Fruit fly (Drosophila melanogaster) whole organism, adult: ENCODE results near the gene bigmax.

Experiments used
- CG11617 ChIP-seq: fragments of 200-800 bp; sonication (Bioruptor generic); optimal IDR thresholded peaks from 2 replicates; lab custom pipeline; 2017; ENCODE audit warnings: mild to moderate bottlenecking, missing biosample characterization, missing genetic modification reagents, missing genetic modification characterization
- CG12768 ChIP-seq: fragments of 200-800 bp; sonication (Bioruptor generic); optimal IDR thresholded peaks from 2 replicates; lab custom pipeline; 2017; ENCODE audit warnings: missing biosample characterization, missing genetic modification characterization, mild to moderate bottlenecking, moderate library complexity, missing genetic modification reagents
- CG14711 ChIP-seq: fragments of 200-800 bp; sonication (Bioruptor generic); optimal IDR thresholded peaks from 2 replicates; lab custom pipeline; 2018; ENCODE audit warnings: missing biosample characterization, mild to moderate bottlenecking, missing genetic modification characterization, moderate library complexity
- CG1620 ChIP-seq: fragments of 200-800 bp; sonication (Bioruptor generic); optimal IDR thresholded peaks from 2 replicates; lab custom pipeline; 2016; ENCODE audit warnings: missing biosample characterization, missing genetic modification characterization
- CG33017 ChIP-seq: fragments of 200-800 bp; sonication (Bioruptor generic); optimal IDR thresholded peaks from 2 replicates; lab custom pipeline; 2018; ENCODE audit warnings: missing biosample characterization, mild to moderate bottlenecking, missing genetic modification characterization, moderate library complexity
- CG5204 ChIP-seq: fragments of 200-800 bp; sonication (Bioruptor generic); optimal IDR thresholded peaks from 2 replicates; lab custom pipeline; 2016; ENCODE audit warnings: missing biosample characterization, missing genetic modification characterization
- CG7045 ChIP-seq: fragments of 200-800 bp; sonication (Bioruptor generic); optimal IDR thresholded peaks from 2 replicates; lab custom pipeline; 2017; ENCODE audit warnings: missing biosample characterization, mild to moderate bottlenecking, missing genetic modification characterization
- CG7101 ChIP-seq: fragments of 200-800 bp; sonication (Bioruptor generic); optimal IDR thresholded peaks from 2 replicates; lab custom pipeline; 2018; ENCODE audit warnings: missing biosample characterization, mild to moderate bottlenecking, missing genetic modification characterization, moderate library complexity
- Clk ChIP-seq: fragments of 200-800 bp; sonication (Bioruptor generic); optimal IDR thresholded peaks from 2 replicates; lab custom pipeline; 2017; ENCODE audit warnings: missing biosample characterization, missing genetic modification characterization
- Crg-1 ChIP-seq: fragments of 200-800 bp; sonication (Bioruptor generic); optimal IDR thresholded peaks from 2 replicates; lab custom pipeline; 2016; ENCODE audit warnings: missing biosample characterization, missing genetic modification characterization
- Hr96 ChIP-seq: fragments of 200-800 bp; sonication (Bioruptor generic); optimal IDR thresholded peaks from 2 replicates; lab custom pipeline; 2016; ENCODE audit warnings: missing biosample characterization, missing genetic modification characterization
- Mnt ChIP-seq: fragments of 200-800 bp; sonication (Bioruptor generic); optimal IDR thresholded peaks from 2 replicates; lab custom pipeline; 2016; ENCODE audit warnings: missing biosample characterization, mild to moderate bottlenecking, missing genetic modification characterization
- bab1 ChIP-seq: fragments of 200-800 bp; sonication (Bioruptor generic); optimal IDR thresholded peaks from 3 replicates; lab custom pipeline; 2019; ENCODE audit warnings: missing biosample characterization, mild to moderate bottlenecking, missing genetic modification characterization, moderate library complexity
- cic ChIP-seq: fragments of 200-800 bp; sonication (Bioruptor generic); optimal IDR thresholded peaks from 2 replicates; lab custom pipeline; 2017; ENCODE audit warnings: missing biosample characterization, mild to moderate bottlenecking, missing genetic modification characterization, moderate library complexity
- cnc ChIP-seq, 2 experiments: fragments of >200 bp; optimal IDR thresholded peaks; 2 replicates each; lab custom pipeline; 2017
- kay ChIP-seq: fragments of 200-800 bp; sonication (Bioruptor generic); peaks from one replicate; lab custom pipeline; 2016; ENCODE audit warnings: missing biosample characterization, missing genetic modification characterization, borderline replicate concordance
- ovo ChIP-seq: fragments of 200-800 bp; sonication (Bioruptor generic); optimal IDR thresholded peaks from 2 replicates; lab custom pipeline; 2016; ENCODE audit warnings: missing biosample characterization, missing genetic modification characterization
- pad ChIP-seq: fragments of 200-800 bp; sonication (Bioruptor generic); optimal IDR thresholded peaks from 3 replicates; lab custom pipeline; 2017; ENCODE audit warnings: missing biosample characterization, missing genetic modification characterization, mild to moderate bottlenecking, moderate library complexity, missing genetic modification reagents
- tj ChIP-seq: fragments of 200-800 bp; sonication (Bioruptor generic); optimal IDR thresholded peaks from 3 replicates; lab custom pipeline; 2017; ENCODE audit warnings: missing biosample characterization, mild to moderate bottlenecking, missing genetic modification characterization, moderate library complexity
- toe ChIP-seq: fragments of 200-800 bp; sonication (Bioruptor generic); optimal IDR thresholded peaks from 2 replicates; lab custom pipeline; 2016; ENCODE audit warnings: missing biosample characterization, missing genetic modification characterization

bigmax gene

dm6 chr3R:27272233-27272632, 16.1 kb downstream of the bigmax start:
- TF ChIP-seq CG11617 (GFP tag; lab: Kevin White, UChicago) (no peak), CG7101 (tag; lab: Kevin White, UChicago) (no peak), Crg-1 (GFP tag; lab: Kevin White, UChicago) (no peak), ovo (GFP tag; lab: Kevin White, UChicago) (no peak), CG5204 (GFP tag; lab: Kevin White, UChicago) (no peak), pad (no peak), CG1620 (GFP tag; lab: Kevin White, UChicago) (no peak), CG7045 (GFP tag; lab: Kevin White, UChicago) (no peak), toe (GFP tag; lab: Kevin White, UChicago) (no peak), Hr96 (GFP tag; lab: Kevin White, UChicago) (no peak), CG14711 (tag; lab: Kevin White, UChicago) (no peak), Mnt (GFP tag; lab: Kevin White, UChicago) (no peak), tj (GFP tag; lab: Kevin White, UChicago) (no peak), CG33017 (no peak)

dm6 chr3R:27270379-27271266, 17.7 kb downstream of the bigmax start:
- TF ChIP-seq tj (GFP tag; lab: Kevin White, UChicago) (peak; percentile 38), CG11617 (GFP tag; lab: Kevin White, UChicago) (no peak), kay (no peak), CG14711 (tag; lab: Kevin White, UChicago) (no peak), CG12768 (GFP tag; lab: Kevin White, UChicago) (no peak), bab1 (GFP tag; lab: Kevin White, UChicago) (no peak), Hr96 (GFP tag; lab: Kevin White, UChicago) (no peak), cic (peak; percentile 13), cnc (optimal IDR thresholded peaks at IDR 0.05; lab: Kevin White, UChicago) (peak in 1 of 2 experiments; percentile 36), Clk (GFP tag; lab: Kevin White, UChicago) (no peak), CG7101 (tag; lab: Kevin White, UChicago) (no peak), pad (peak; percentile 7)

dm6 chr3R:27265330-27265729, 23.0 kb downstream of the bigmax start, which contains the start of the genes CG14262 and CG14260:
CG14262 (minus strand) TSS chr3R:27265430.
CG14260 (plus strand) TSS chr3R:27265457.
- TF ChIP-seq kay = no peak
- TF ChIP-seq CG5204 (GFP tag; lab: Kevin White, UChicago) = no peak
- TF ChIP-seq CG12768 (GFP tag; lab: Kevin White, UChicago) = no peak
- no peak for TF ChIP-seq tj (GFP tag; lab: Kevin White, UChicago)
- no peak for TF ChIP-seq bab1 (GFP tag; lab: Kevin White, UChicago)
- TF ChIP-seq CG1620 (GFP tag; lab: Kevin White, UChicago) = no peak
- no peak for TF ChIP-seq Clk (GFP tag; lab: Kevin White, UChicago)
- no peak for TF ChIP-seq pad
- no peak for TF ChIP-seq toe (GFP tag; lab: Kevin White, UChicago)
- no peak for TF ChIP-seq CG11617 (GFP tag; lab: Kevin White, UChicago)
- TF ChIP-seq CG33017 = no peak
- no peak for TF ChIP-seq CG14711 (tag; lab: Kevin White, UChicago)
- TF ChIP-seq cic = no peak
- TF ChIP-seq Mnt (GFP tag; lab: Kevin White, UChicago) = no peak
- TF ChIP-seq CG7101 (tag; lab: Kevin White, UChicago) = no peak
- no peak for TF ChIP-seq Crg-1 (GFP tag; lab: Kevin White, UChicago)
- no peak for TF ChIP-seq Hr96 (GFP tag; lab: Kevin White, UChicago)
- no peak for TF ChIP-seq ovo (GFP tag; lab: Kevin White, UChicago)
- no peak for TF ChIP-seq CG7045 (GFP tag; lab: Kevin White, UChicago)
- no peak for TF ChIP-seq cnc (optimal IDR thresholded peaks at IDR 0.05; lab: Kevin White, UChicago)

dm6 chr3R:27263434-27264215, 24.7 kb downstream of the bigmax start, which contains the start of gene woc:
woc (minus strand) TSS chr3R:27264055.
- TF ChIP-seq CG7101 (tag; lab: Kevin White, UChicago) (peak; percentile 39), kay (no peak), tj (GFP tag; lab: Kevin White, UChicago) (peak; percentile 63), CG12768 (GFP tag; lab: Kevin White, UChicago) (peak; percentile 66), CG1620 (GFP tag; lab: Kevin White, UChicago) (no peak), CG5204 (GFP tag; lab: Kevin White, UChicago) (no peak), ovo (GFP tag; lab: Kevin White, UChicago) (peak; percentile 74), Hr96 (GFP tag; lab: Kevin White, UChicago) (peak; percentile 79), Crg-1 (GFP tag; lab: Kevin White, UChicago) (no peak), Clk (GFP tag; lab: Kevin White, UChicago) (no peak), cnc (optimal IDR thresholded peaks at IDR 0.05; lab: Kevin White, UChicago) (no peak), cic (peak; percentile 39), CG7045 (GFP tag; lab: Kevin White, UChicago) (peak; percentile 55), pad (peak; percentile 58), toe (GFP tag; lab: Kevin White, UChicago) (no peak), CG14711 (tag; lab: Kevin White, UChicago) (peak; percentile 2), CG11617 (GFP tag; lab: Kevin White, UChicago) (peak; percentile 79), Mnt (GFP tag; lab: Kevin White, UChicago) (peak; percentile 68), CG33017 (peak; percentile 56), bab1 (GFP tag; lab: Kevin White, UChicago) (peak; percentile 29)
